Fruit fly (Drosophila melanogaster) whole organism, wandering third instar larva: ENCODE results near the gene Ip259.

Experiments
- Abd-B ChIP-seq: fragments of >200 bp; optimal IDR thresholded peaks from 2 replicates; lab custom pipeline; 2017; ENCODE audit warnings: missing biosample characterization, missing genetic modification characterization
- CrebA ChIP-seq: fragments of 200-800 bp; sonication (Bioruptor generic); optimal IDR thresholded peaks from 2 replicates; lab custom pipeline; 2016; ENCODE audit warnings: missing biosample characterization, mild to moderate bottlenecking, missing genetic modification characterization, borderline replicate concordance
- Dif ChIP-seq: fragments of 200-275, 200-300 bp; sonication (Bioruptor generic); optimal IDR thresholded peaks from 2 replicates; lab custom pipeline; 2018; ENCODE audit warnings: missing biosample characterization, missing genetic modification characterization; ENCODE audit not compliant: partially characterized antibody
- Hnf4 ChIP-seq: fragments of 200-800 bp; sonication (Bioruptor generic); optimal IDR thresholded peaks from 2 replicates; lab custom pipeline; 2016; ENCODE audit warnings: missing biosample characterization, mild to moderate bottlenecking, missing genetic modification characterization
- Hr78 ChIP-seq: fragments of >200 bp; optimal IDR thresholded peaks from 2 replicates; lab custom pipeline; 2017; ENCODE audit warnings: missing biosample characterization, missing genetic modification characterization
- Hr83 ChIP-seq: fragments of 200-300 bp; sonication (Bioruptor generic); optimal IDR thresholded peaks from 2 replicates; lab custom pipeline; 2016; ENCODE audit warnings: missing biosample characterization, mild to moderate bottlenecking, missing genetic modification characterization, moderate library complexity; ENCODE audit not compliant: poor library complexity, severe bottlenecking
- Jra ChIP-seq: sonication (Bioruptor generic); optimal IDR thresholded peaks from 2 replicates; lab custom pipeline; 2016; ENCODE audit warnings: missing biosample characterization, missing genetic modification characterization
- Mio ChIP-seq: sonication (Bioruptor generic); optimal IDR thresholded peaks from 2 replicates; lab custom pipeline; 2016; ENCODE audit warnings: missing biosample characterization, missing genetic modification characterization
- Myc ChIP-seq: fragments of >200 bp; optimal IDR thresholded peaks from 2 replicates; lab custom pipeline; 2017
- N ChIP-seq: fragments of >200 bp; optimal IDR thresholded peaks from 2 replicates; lab custom pipeline; 2018; ENCODE audit warnings: missing biosample characterization, missing external identifiers, missing genetic modification characterization
- OdsH ChIP-seq: fragments of 200-800 bp; sonication (Bioruptor generic); optimal IDR thresholded peaks from 2 replicates; lab custom pipeline; 2016; ENCODE audit warnings: missing biosample characterization, mild to moderate bottlenecking, missing genetic modification characterization
- Rel ChIP-seq, 2 experiments: fragments of 200-800 bp; sonication (Bioruptor generic) in 1 of 2; optimal IDR thresholded peaks; 2 replicates in 1 of 2; 3 replicates in 1 of 2; lab custom pipeline; 2016 to 2019; ENCODE audit warnings: mild to moderate bottlenecking in 2 of 2, missing biosample characterization in 2 of 2, missing genetic modification characterization in 2 of 2, moderate library complexity in 1 of 2
- Sp1 ChIP-seq: fragments of 200-800 bp; sonication (Bioruptor generic); optimal IDR thresholded peaks from 3 replicates; lab custom pipeline; 2019; ENCODE audit warnings: missing biosample characterization, mild to moderate bottlenecking, missing genetic modification characterization, moderate library complexity
- br ChIP-seq: fragments of 200-800 bp; sonication (Bioruptor generic); optimal IDR thresholded peaks from 2 replicates; lab custom pipeline; 2016; ENCODE audit warnings: missing biosample characterization, missing genetic modification characterization
- brk ChIP-seq: fragments of 200-800 bp; sonication (Bioruptor generic); optimal IDR thresholded peaks from 2 replicates; lab custom pipeline; 2016; ENCODE audit warnings: missing biosample characterization, mild to moderate bottlenecking, missing genetic modification characterization
- dl ChIP-seq, 2 experiments: fragments of 175-275, 200-275 bp in 1 of 2; fragments of 200-275 bp in 1 of 2; sonication (Bioruptor generic); optimal IDR thresholded peaks; lab custom pipeline; 2018; ENCODE audit warnings: mild to moderate bottlenecking in 2 of 2, missing biosample characterization in 2 of 2, missing genetic modification characterization in 2 of 2, moderate library complexity in 2 of 2; ENCODE audit not compliant: partially characterized antibody in 2 of 2, insufficient read depth in 1 of 2
- dmrt93B ChIP-seq: fragments of 200-800 bp; sonication (Bioruptor generic); optimal IDR thresholded peaks from 2 replicates; lab custom pipeline; 2018; ENCODE audit warnings: missing biosample characterization, mild to moderate bottlenecking, missing genetic modification characterization
- dsf ChIP-seq: sonication (Bioruptor generic); optimal IDR thresholded peaks from 2 replicates; lab custom pipeline; 2016; ENCODE audit warnings: missing biosample characterization, missing genetic modification characterization, borderline replicate concordance
- ey ChIP-seq: fragments of 200-800 bp; sonication (Bioruptor generic); optimal IDR thresholded peaks from 2 replicates; lab custom pipeline; 2016; ENCODE audit warnings: missing biosample characterization, missing genetic modification characterization
- h ChIP-seq: fragments of 200-800 bp; sonication (Bioruptor generic); optimal IDR thresholded peaks from 3 replicates; lab custom pipeline; 2016; ENCODE audit warnings: missing biosample characterization, mild to moderate bottlenecking, missing genetic modification characterization
- jim ChIP-seq: fragments of 175-275, 200-325 bp; sonication (Bioruptor generic); optimal IDR thresholded peaks from 2 replicates; lab custom pipeline; 2016; ENCODE audit warnings: missing biosample characterization, mild to moderate bottlenecking, missing genetic modification characterization
- lola ChIP-seq: fragments of >200 bp; optimal IDR thresholded peaks from 2 replicates; lab custom pipeline; 2017; ENCODE audit warnings: missing biosample characterization, missing genetic modification characterization
- pan ChIP-seq: fragments of >200 bp; optimal IDR thresholded peaks from 2 replicates; lab custom pipeline; 2017
- psq ChIP-seq: fragments of 200-800 bp; sonication (Bioruptor generic); optimal IDR thresholded peaks from 3 replicates; lab custom pipeline; 2017; ENCODE audit warnings: missing biosample characterization, mild to moderate bottlenecking, missing genetic modification characterization, moderate library complexity
- rgr ChIP-seq: fragments of 200-800 bp; sonication (Bioruptor generic); optimal IDR thresholded peaks from 3 replicates; lab custom pipeline; 2016; ENCODE audit warnings: missing biosample characterization, mild to moderate bottlenecking, missing genetic modification characterization
- sage ChIP-seq: fragments of 200-800 bp; sonication (Bioruptor generic); optimal IDR thresholded peaks from 2 replicates; lab custom pipeline; 2016; ENCODE audit warnings: missing biosample characterization, mild to moderate bottlenecking, missing genetic modification characterization
- sv ChIP-seq: fragments of 200-800 bp; sonication (Bioruptor generic); optimal IDR thresholded peaks from 3 replicates; lab custom pipeline; 2016; ENCODE audit warnings: missing biosample characterization, missing genetic modification characterization
- tai ChIP-seq: sonication (Bioruptor generic); optimal IDR thresholded peaks from 2 replicates; lab custom pipeline; 2016; ENCODE audit warnings: missing biosample characterization, missing genetic modification characterization
- usp ChIP-seq: fragments of >200 bp; optimal IDR thresholded peaks from 2 replicates; lab custom pipeline; 2017; ENCODE audit warnings: missing biosample characterization, missing genetic modification characterization
- woc ChIP-seq: sonication (Bioruptor generic); optimal IDR thresholded peaks from 2 replicates; lab custom pipeline; 2016; ENCODE audit warnings: missing biosample characterization, mild to moderate bottlenecking, missing genetic modification characterization

The Ip259 gene

DNA sequence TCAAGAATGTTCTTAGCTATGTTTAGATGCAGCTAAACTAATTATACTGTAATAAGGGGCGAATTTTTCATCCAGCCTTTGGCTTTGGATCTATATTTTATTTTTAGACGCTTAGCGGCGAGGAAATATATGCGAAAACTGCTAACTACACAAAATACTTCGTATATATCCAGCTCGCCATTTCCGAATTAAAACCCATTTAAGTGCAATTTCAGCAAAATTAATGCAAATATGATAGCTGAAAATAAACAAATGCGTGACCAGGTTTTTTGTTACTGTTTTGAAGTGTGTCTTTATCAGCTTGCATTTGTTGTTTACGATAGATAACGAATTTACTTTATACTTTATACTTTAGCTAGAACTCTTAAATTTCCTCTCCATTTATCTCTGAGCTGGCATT is 13.1 kb upstream of the Ip259 start:
- TF ChIP-seq tai (GFP tag; lab: Kevin White, UChicago) (peak; percentile 31), Hr78 (GFP tag; lab: Kevin White, UChicago) (no peak)
- TF ChIP-seq, all 38 proteins: peak for 1

dm6 chr2L:10395642-10396487 is 12.3 kb upstream of the Ip259 start, which contains the start of gene Mdh1:
TSS of gene Mdh1 (minus strand) at chr2L:10396332.
- no peak for TF ChIP-seq Dif (GFP tag; lab: Kevin White, UChicago)
- TF ChIP-seq rgr, result peak; percentile 13
- no peak for TF ChIP-seq ey (GFP tag; lab: Kevin White, UChicago)
- no peak for TF ChIP-seq Jra (GFP tag; lab: Kevin White, UChicago)
- TF ChIP-seq h, result no peak
- peak; percentile 14 for TF ChIP-seq OdsH (GFP tag; lab: Kevin White, UChicago)
- TF ChIP-seq tai (GFP tag; lab: Kevin White, UChicago), result no peak
- TF ChIP-seq N (GFP tag; lab: Kevin White, UChicago), result no peak
- peak; percentile 52 for TF ChIP-seq brk (GFP tag; lab: Kevin White, UChicago)
- TF ChIP-seq sv (GFP tag; lab: Kevin White, UChicago), result no peak
- no peak for TF ChIP-seq Hr83 (GFP tag; lab: Kevin White, UChicago)
- TF ChIP-seq Hnf4, result peak; percentile 10
- TF ChIP-seq woc (GFP tag; lab: Kevin White, UChicago), result peak; percentile 6
- TF ChIP-seq dsf (GFP tag; lab: Kevin White, UChicago), result no peak
- TF ChIP-seq Mio (GFP tag; lab: Kevin White, UChicago), result no peak
- TF ChIP-seq pan (lab: Kevin White, UChicago), result no peak
- peak; percentile 37 for TF ChIP-seq sage (GFP tag; lab: Kevin White, UChicago)
- TF ChIP-seq dmrt93B, result no peak
- TF ChIP-seq Rel (GFP tag; optimal IDR thresholded peaks at IDR 0.05; lab: Kevin White, UChicago), result no peak
- no peak for TF ChIP-seq Rel (tag; optimal IDR thresholded peaks at IDR 0.05; lab: Kevin White, UChicago)
- no peak for TF ChIP-seq br (GFP tag; lab: Kevin White, UChicago)
- TF ChIP-seq lola, result no peak
- no peak for TF ChIP-seq usp
- TF ChIP-seq dl (GFP tag; optimal IDR thresholded peaks at IDR 0.05; lab: Kevin White, UChicago; ENCODE audit: insufficient read depth in 1 of 2, partially characterized antibody in 2 of 2), result peak in 1 of 2 experiments; percentile 11
- TF ChIP-seq CrebA (GFP tag; lab: Kevin White, UChicago), result no peak

- TF ChIP-seq N (GFP tag; lab: Kevin White, UChicago) (no peak), lola (no peak), psq (GFP tag; lab: Kevin White, UChicago) (no peak), Myc (peak; percentile 53), Hnf4 (no peak), woc (GFP tag; lab: Kevin White, UChicago) (peak; percentile 13)
Measured at dm6 chr2L:10396488-10396824, 11.7 kb upstream of the Ip259 start, which contains the start of gene Cnot4. TSS of gene Cnot4 (plus strand) at chr2L:10396716.

- no peak for TF ChIP-seq psq (GFP tag; lab: Kevin White, UChicago)
- no peak for TF ChIP-seq jim
- TF ChIP-seq Rel (GFP tag; optimal IDR thresholded peaks at IDR 0.05; lab: Kevin White, UChicago), result no peak
- no peak for TF ChIP-seq Rel (tag; optimal IDR thresholded peaks at IDR 0.05; lab: Kevin White, UChicago)
- TF ChIP-seq tai (GFP tag; lab: Kevin White, UChicago), result peak; percentile 4
- no peak for TF ChIP-seq usp
- TF ChIP-seq Jra (GFP tag; lab: Kevin White, UChicago), result peak; percentile 36
Measured at dm6 chr2L:10396877-10397587, 11.1 kb upstream of the Ip259 start.

dm6 chr2L:10403803-10404315 is 4.3 kb upstream of the Ip259 start:
- TF ChIP-seq woc (GFP tag; lab: Kevin White, UChicago) (peak; percentile 40), psq (GFP tag; lab: Kevin White, UChicago) (no peak), CrebA (GFP tag; lab: Kevin White, UChicago) (no peak), Abd-B (GFP tag; lab: Kevin White, UChicago) (no peak), dl (GFP tag; optimal IDR thresholded peaks at IDR 0.05; lab: Kevin White, UChicago; ENCODE audit: insufficient read depth in 1 of 2, partially characterized antibody in 2 of 2) (no peak), h (no peak), Myc (peak; percentile 7), Sp1 (GFP tag; lab: Kevin White, UChicago) (no peak)
